Fruit fly (Drosophila melanogaster) whole organism, embryonic: ENCODE results near the gene DNAlig4.

ENCODE experiments used
- Atf6 ChIP-seq: fragments of 200-800 bp; sonication (Bioruptor generic); IDR thresholded peaks from 2 replicates; pipeline ENCODE4 v1.3.6; 2022; ENCODE audit warnings: missing biosample characterization, missing genetic modification characterization
- BtbVII ChIP-seq: fragments of 200-800 bp; sonication (Bioruptor generic); optimal IDR thresholded peaks from 3 replicates; lab custom pipeline; 2017; ENCODE audit warnings: missing biosample characterization, mild to moderate bottlenecking, missing genetic modification characterization
- CG10147 ChIP-seq: fragments of 200-800 bp; sonication (Bioruptor generic); optimal IDR thresholded peaks from 2 replicates; lab custom pipeline; 2019; ENCODE audit warnings: missing biosample characterization, mild to moderate bottlenecking, missing genetic modification characterization, moderate library complexity
- CG10209 ChIP-seq: fragments of 200-800 bp; sonication (Bioruptor generic); optimal IDR thresholded peaks from 3 replicates; lab custom pipeline; 2017; ENCODE audit warnings: missing biosample characterization, mild to moderate bottlenecking, missing genetic modification characterization, missing genetic modification reagents
- CG11456 ChIP-seq: fragments of 200-800 bp; sonication (Bioruptor generic); IDR thresholded peaks from 3 replicates; pipeline ENCODE4 v1.3.6; 2022; ENCODE audit warnings: missing biosample characterization, missing genetic modification characterization
- CG12659 ChIP-seq: fragments of 200-800 bp; sonication (Bioruptor generic); optimal IDR thresholded peaks from 3 replicates; lab custom pipeline; 2017; ENCODE audit warnings: mild to moderate bottlenecking, missing biosample characterization, missing genetic modification reagents, missing genetic modification characterization
- CG13296 ChIP-seq: fragments of 200-800 bp; sonication (Bioruptor generic); optimal IDR thresholded peaks from 3 replicates; lab custom pipeline; 2018; ENCODE audit warnings: missing biosample characterization, mild to moderate bottlenecking, missing genetic modification characterization
- CG15269 ChIP-seq: fragments of 200-800 bp; sonication (Bioruptor generic); optimal IDR thresholded peaks from 2 replicates; lab custom pipeline; 2018; ENCODE audit warnings: missing biosample characterization, mild to moderate bottlenecking, missing genetic modification characterization, moderate library complexity
- CG1529 ChIP-seq: fragments of 200-800 bp; sonication (Bioruptor generic); optimal IDR thresholded peaks from 3 replicates; lab custom pipeline; 2018; ENCODE audit warnings: missing biosample characterization, missing genetic modification characterization
- CG15514 ChIP-seq: fragments of 200-800 bp; sonication (Bioruptor generic); optimal IDR thresholded peaks from 3 replicates; lab custom pipeline; 2017; ENCODE audit warnings: missing biosample characterization, missing genetic modification characterization, mild to moderate bottlenecking, moderate library complexity, missing genetic modification reagents
- CG18619 ChIP-seq: fragments of 200-800 bp; sonication (Bioruptor generic); optimal IDR thresholded peaks from 3 replicates; lab custom pipeline; 2017; ENCODE audit warnings: missing biosample characterization, mild to moderate bottlenecking, missing genetic modification characterization
- CG2120 ChIP-seq: fragments of 200-800 bp; sonication (Bioruptor generic); optimal IDR thresholded peaks from 3 replicates; lab custom pipeline; 2016; ENCODE audit warnings: missing biosample characterization, missing genetic modification characterization
- CG2712 ChIP-seq: fragments of 200-800 bp; optimal IDR thresholded peaks from 3 replicates; lab custom pipeline; 2019; ENCODE audit warnings: missing biosample characterization, mild to moderate bottlenecking, missing genetic modification characterization, moderate library complexity
- CG30403 ChIP-seq: fragments of 200-800 bp; sonication (Bioruptor generic); optimal IDR thresholded peaks from 3 replicates; lab custom pipeline; 2016; ENCODE audit warnings: missing biosample characterization, missing genetic modification characterization
- CG32532 ChIP-seq: fragments of 200-800 bp; sonication (Bioruptor generic); IDR thresholded peaks from 2 replicates; pipeline ENCODE4 v1.3.6; 2022; ENCODE audit warnings: missing biosample characterization, missing genetic modification characterization
- CG3281 ChIP-seq: fragments of 200-800 bp; sonication (Bioruptor generic); optimal IDR thresholded peaks from 3 replicates; lab custom pipeline; 2017; ENCODE audit warnings: missing biosample characterization, mild to moderate bottlenecking, missing genetic modification characterization
- CG3847 ChIP-seq: fragments of 200-800 bp; sonication (Bioruptor generic); IDR thresholded peaks from 2 replicates; pipeline ENCODE4 v1.3.6; 2022; ENCODE audit warnings: missing biosample characterization, missing genetic modification characterization
- CG6765 ChIP-seq: fragments of 200-800 bp; sonication (Bioruptor generic); optimal IDR thresholded peaks from 3 replicates; lab custom pipeline; 2017; ENCODE audit warnings: missing biosample characterization, mild to moderate bottlenecking, missing genetic modification characterization
- CG7839 ChIP-seq: fragments of 200-800 bp; sonication (Bioruptor generic); optimal IDR thresholded peaks from 3 replicates; lab custom pipeline; 2018; ENCODE audit warnings: missing biosample characterization, mild to moderate bottlenecking, missing genetic modification characterization, moderate library complexity
- CG9215 ChIP-seq: fragments of 200-800 bp; sonication (Bioruptor generic); IDR thresholded peaks from 2 replicates; pipeline ENCODE4 v1.3.6; 2022; ENCODE audit warnings: missing biosample characterization, missing genetic modification characterization
- CG9727 ChIP-seq: fragments of 200-800 bp; sonication (Bioruptor generic); optimal IDR thresholded peaks from 3 replicates; lab custom pipeline; 2017; ENCODE audit warnings: missing biosample characterization, mild to moderate bottlenecking, missing genetic modification characterization
- CG9932 ChIP-seq: fragments of 200-800 bp; sonication (Bioruptor generic); IDR thresholded peaks from 2 replicates; pipeline ENCODE4 v1.3.6; 2022; ENCODE audit warnings: missing biosample characterization, missing genetic modification characterization
- Ets65A ChIP-seq: fragments of 200-800 bp; sonication (Bioruptor generic); peaks from one replicate; lab custom pipeline; 2016; ENCODE audit warnings: missing biosample characterization, missing genetic modification characterization
- Gsc ChIP-seq: fragments of 200-800 bp; sonication (Bioruptor generic); IDR thresholded peaks from 2 replicates; pipeline ENCODE4 v1.3.6; 2022; ENCODE audit warnings: missing biosample characterization, missing genetic modification characterization
- H2.0 ChIP-seq: fragments of 200-800 bp; sonication (Bioruptor generic); IDR thresholded peaks from 2 replicates; pipeline ENCODE4 v1.3.6; 2022; ENCODE audit warnings: missing biosample characterization, missing genetic modification characterization
- HLHmδ ChIP-seq: fragments of 200-800 bp; sonication (Bioruptor generic); optimal IDR thresholded peaks from 2 replicates; lab custom pipeline; 2018; ENCODE audit warnings: missing biosample characterization, mild to moderate bottlenecking, missing genetic modification characterization, moderate library complexity
- Hand ChIP-seq: fragments of 200-800 bp; sonication (Bioruptor generic); optimal IDR thresholded peaks from 2 replicates; lab custom pipeline; 2017; ENCODE audit warnings: mild to moderate bottlenecking, missing biosample characterization, missing genetic modification reagents, missing genetic modification characterization
- Hey ChIP-seq: fragments of 200-800 bp; sonication (Bioruptor generic); optimal IDR thresholded peaks from 3 replicates; lab custom pipeline; 2018; ENCODE audit warnings: missing biosample characterization, mild to moderate bottlenecking, missing genetic modification characterization
- Hmr ChIP-seq: fragments of 200-800 bp; sonication (Bioruptor generic); optimal IDR thresholded peaks from 3 replicates; lab custom pipeline; 2017; ENCODE audit warnings: mild to moderate bottlenecking, missing biosample characterization, missing genetic modification reagents, missing genetic modification characterization
- Lhr ChIP-seq: fragments of 200-800 bp; sonication (Bioruptor generic); optimal IDR thresholded peaks from 3 replicates; lab custom pipeline; 2017; ENCODE audit warnings: mild to moderate bottlenecking, missing biosample characterization, missing genetic modification reagents, missing genetic modification characterization
- Meics ChIP-seq: fragments of 200-800 bp; sonication (Bioruptor generic); optimal IDR thresholded peaks from 2 replicates; lab custom pipeline; 2017; ENCODE audit warnings: missing biosample characterization, mild to moderate bottlenecking, missing genetic modification characterization
- Mes4 ChIP-seq: fragments of 200-800 bp; sonication (Bioruptor generic); optimal IDR thresholded peaks from 2 replicates; lab custom pipeline; 2016; ENCODE audit warnings: missing biosample characterization, missing genetic modification characterization
- PHDP ChIP-seq: fragments of 200-800 bp; sonication (Bioruptor generic); optimal IDR thresholded peaks from 3 replicates; lab custom pipeline; 2018; ENCODE audit warnings: missing biosample characterization, mild to moderate bottlenecking, missing genetic modification characterization, moderate library complexity
- Spps ChIP-seq: fragments of 200-800 bp; sonication (Bioruptor generic); optimal IDR thresholded peaks from 2 replicates; lab custom pipeline; 2018; ENCODE audit warnings: missing biosample characterization, mild to moderate bottlenecking, missing genetic modification characterization
- bcd ChIP-seq: fragments of 200-800 bp; sonication (Bioruptor generic); optimal IDR thresholded peaks from 2 replicates; lab custom pipeline; 2017; ENCODE audit warnings: missing biosample characterization, mild to moderate bottlenecking, missing genetic modification characterization
- cad ChIP-seq: fragments of >200 bp; optimal IDR thresholded peaks from 2 replicates; lab custom pipeline; 2017; ENCODE audit warnings: missing biosample characterization, missing genetic modification characterization
- crol ChIP-seq: fragments of 200-800 bp; sonication (Bioruptor generic); IDR thresholded peaks from 2 replicates; pipeline ENCODE4 v1.3.6; 2022; ENCODE audit warnings: missing biosample characterization, missing genetic modification characterization
- emc ChIP-seq: fragments of 200-800 bp; sonication (Bioruptor generic); optimal IDR thresholded peaks from 2 replicates; lab custom pipeline; 2016; ENCODE audit warnings: missing biosample characterization, missing genetic modification characterization
- exex ChIP-seq: fragments of 200-800 bp; sonication (Bioruptor generic); optimal IDR thresholded peaks from 4 replicates; lab custom pipeline; 2018; ENCODE audit warnings: missing biosample characterization, mild to moderate bottlenecking, missing genetic modification characterization, moderate library complexity
- grau ChIP-seq: fragments of 200-800 bp; optimal IDR thresholded peaks from 3 replicates; lab custom pipeline; 2019; ENCODE audit warnings: missing biosample characterization, mild to moderate bottlenecking, missing genetic modification characterization, moderate library complexity
- grn ChIP-seq: fragments of 200-800 bp; sonication (Bioruptor generic); optimal IDR thresholded peaks from 3 replicates; lab custom pipeline; 2017; ENCODE audit warnings: missing biosample characterization, missing genetic modification characterization
- gro ChIP-seq: fragments of 200-800 bp; sonication (Bioruptor generic); optimal IDR thresholded peaks from 2 replicates; lab custom pipeline; 2016; ENCODE audit warnings: missing biosample characterization, missing genetic modification characterization
- lab ChIP-seq: fragments of 200-800 bp; sonication (Bioruptor generic); optimal IDR thresholded peaks from 3 replicates; lab custom pipeline; 2017; ENCODE audit warnings: missing biosample characterization, missing genetic modification characterization, mild to moderate bottlenecking, moderate library complexity, missing genetic modification reagents
- mam ChIP-seq: fragments of 200-800 bp; sonication (Bioruptor generic); optimal IDR thresholded peaks from 3 replicates; lab custom pipeline; 2016; ENCODE audit warnings: missing biosample characterization, missing genetic modification characterization
- nom ChIP-seq: fragments of 200-800 bp; sonication (Bioruptor generic); optimal IDR thresholded peaks from 2 replicates; lab custom pipeline; 2017; ENCODE audit warnings: missing biosample characterization, missing genetic modification characterization, mild to moderate bottlenecking, moderate library complexity, missing genetic modification reagents
- pros ChIP-seq: fragments of 200-800 bp; sonication (Bioruptor generic); optimal IDR thresholded peaks from 3 replicates; lab custom pipeline; 2019; ENCODE audit warnings: missing biosample characterization, mild to moderate bottlenecking, missing genetic modification characterization, moderate library complexity
- sug ChIP-seq: fragments of 200-800 bp; optimal IDR thresholded peaks from 2 replicates; lab custom pipeline; 2019; ENCODE audit warnings: missing biosample characterization, mild to moderate bottlenecking, missing genetic modification characterization, moderate library complexity
- unc-4 ChIP-seq: fragments of 200-800 bp; sonication (Bioruptor generic); IDR thresholded peaks from 2 replicates; pipeline ENCODE4 v1.3.6; 2022; ENCODE audit warnings: missing biosample characterization, missing genetic modification characterization; ENCODE audit not compliant: partially characterized antibody

The DNAlig4 gene

dm6 chrX:13677970-13678490, 10.4 kb upstream of the DNAlig4 start (continued):
- TF ChIP-seq pros (no peak), CG1529 (GFP tag; lab: Kevin White, UChicago) (no peak), CG3847 (GFP tag; lab: Robert Waterston, UW) (no peak), grn (GFP tag; lab: Kevin White, UChicago) (peak; percentile 44), CG6765 (GFP tag; lab: Kevin White, UChicago) (no peak), CG12659 (GFP tag; lab: Kevin White, UChicago) (no peak), H2.0 (GFP tag; lab: Robert Waterston, UW) (no peak), CG2712 (tag; lab: Kevin White, UChicago) (peak; percentile 71), sug (tag; lab: Kevin White, UChicago) (peak; percentile 27), CG10209 (GFP tag; lab: Kevin White, UChicago) (no peak), CG15269 (no peak), cad (GFP tag; lab: Kevin White, UChicago) (no peak), Hey (tag; lab: Kevin White, UChicago) (peak; percentile 5), PHDP (tag; lab: Kevin White, UChicago) (no peak), nom (no peak), CG11456 (GFP tag; lab: Robert Waterston, UW) (no peak)

- TF ChIP-seq emc (GFP tag; lab: Kevin White, UChicago) (no peak), Gsc (GFP tag; lab: Robert Waterston, UW) (no peak), CG9215 (GFP tag; lab: Robert Waterston, UW) (0 out of 2 replicates have a peak, but pooled peaks have one; percentile 16), grau (tag; lab: Kevin White, UChicago) (peak; percentile 58), CG32532 (peak; percentile 26; the same call in 1 of the 2 replicates), Meics (GFP tag; lab: Kevin White, UChicago) (peak; percentile 68), Lhr (GFP tag; lab: Kevin White, UChicago) (no peak), Ets65A (GFP tag; lab: Kevin White, UChicago) (peak; percentile 77), BtbVII (GFP tag; lab: Kevin White, UChicago) (peak; percentile 10), lab (peak; percentile 70), gro (GFP tag; lab: Kevin White, UChicago) (peak; percentile 13), unc-4 (GFP tag; lab: Robert Waterston, UW) (no peak), CG9932 (GFP tag; lab: Robert Waterston, UW) (peak; percentile 40), Hmr (GFP tag; lab: Kevin White, UChicago) (peak; percentile 68), mam (GFP tag; lab: Kevin White, UChicago) (peak; percentile 41), CG7839 (tag; lab: Kevin White, UChicago) (peak; percentile 34), CG10209 (GFP tag; lab: Kevin White, UChicago) (peak; percentile 12), crol (no peak), bcd (GFP tag; lab: Kevin White, UChicago) (peak; percentile 24), CG9727 (peak; percentile 36), Atf6 (peak; percentile 54; the same call in 1 of the 2 replicates), Hand (GFP tag; lab: Kevin White, UChicago) (peak; percentile 36), CG2120 (GFP tag; lab: Kevin White, UChicago) (peak; percentile 85), CG30403 (GFP tag; lab: Kevin White, UChicago) (peak; percentile 41), Spps (tag; lab: Kevin White, UChicago) (no peak), CG3281 (GFP tag; lab: Kevin White, UChicago) (peak; percentile 72), exex (tag; lab: Kevin White, UChicago) (peak; percentile 75), CG3847 (GFP tag; lab: Robert Waterston, UW) (0 out of 2 replicates have a peak, but pooled peaks have one; percentile 13), CG13296 (GFP tag; lab: Kevin White, UChicago) (peak; percentile 4), CG10147 (GFP tag; lab: Kevin White, UChicago) (peak; percentile 41), Mes4 (GFP tag; lab: Kevin White, UChicago) (no peak), HLHmδ (GFP tag; lab: Kevin White, UChicago) (no peak), CG15514 (GFP tag; lab: Kevin White, UChicago) (peak; percentile 2), CG18619 (GFP tag; lab: Kevin White, UChicago) (peak; percentile 6)
Measured at dm6 chrX:13676458-13676944, 8.9 kb upstream of the DNAlig4 start, which contains the start of gene CG11162. CG11162 (plus strand) TSS chrX:13676894.
